Worm (Caenorhabditis elegans): ENCODE results near the gene try-14.

try-14 gene

ce11 chrX:7493020-7493419 lies 2.4 kb downstream of the try-14 start, which contains the start of gene F48E3.2:
F48E3.2 (minus strand) TSS chrX:7493120.
- TF ChIP-seq hmbx-1 (tag; optimal IDR thresholded peaks at IDR 0.05), result no peak
- TF ChIP-seq F13C5.2 (tag; optimal IDR thresholded peaks at IDR 0.05), result no peak
- no peak for TF ChIP-seq hnd-1 (tag; optimal IDR thresholded peaks at IDR 0.05)
- no peak for TF ChIP-seq hmg-4 (GFP tag; optimal IDR thresholded peaks at IDR 0.05)
- TF ChIP-seq aly-1 (tag; optimal IDR thresholded peaks at IDR 0.05), result no peak
- no peak for TF ChIP-seq scrt-1 (GFP tag; IDR thresholded peaks at IDR 0.05)
- TF ChIP-seq ceh-13 (GFP tag; optimal IDR thresholded peaks at IDR 0.05), result no peak
- no peak for TF ChIP-seq pes-1 (GFP tag; IDR thresholded peaks at IDR 0.05)
- no peak for TF ChIP-seq tra-4 (tag; optimal IDR thresholded peaks at IDR 0.05)
- TF ChIP-seq tbx-37 (GFP tag; conservative IDR thresholded peaks at IDR 0.05), result no peak
- no peak for TF ChIP-seq ceh-36 (tag; optimal IDR thresholded peaks at IDR 0.05)
- TF ChIP-seq ama-1 (optimal IDR thresholded peaks at IDR 0.05), result no peak
- no peak for TF ChIP-seq sea-1 (GFP tag; conservative IDR thresholded peaks at IDR 0.05)
- TF ChIP-seq flt-1 (GFP tag; IDR thresholded peaks at IDR 0.05), result no peak
- no peak for TF ChIP-seq tbx-11 (GFP tag; IDR thresholded peaks at IDR 0.05)
- no peak for TF ChIP-seq B0310.2 (tag; optimal IDR thresholded peaks at IDR 0.05)
- no peak for TF ChIP-seq ets-7 (tag; optimal IDR thresholded peaks at IDR 0.05)

DNA sequence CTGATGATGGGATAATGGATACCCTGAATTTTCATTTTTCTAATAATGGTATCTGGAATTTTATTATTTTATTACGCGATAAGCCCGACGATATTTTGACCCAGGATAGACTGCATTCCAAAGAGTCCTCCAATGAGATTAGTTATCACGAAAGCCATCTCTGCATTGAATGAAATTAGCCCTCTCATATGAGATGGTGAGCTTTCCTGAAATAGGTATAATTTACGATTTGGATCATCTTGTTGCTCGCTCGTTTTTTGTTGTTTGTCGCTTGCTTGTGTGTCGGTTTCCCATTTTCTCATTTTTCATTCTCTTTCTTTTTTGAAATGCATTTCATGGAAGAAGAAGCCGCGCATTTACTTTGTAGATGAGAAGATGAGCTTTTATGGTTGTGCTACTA lies 3.9 kb downstream of the try-14 start:
- no peak for TF ChIP-seq tra-4 (tag; optimal IDR thresholded peaks at IDR 0.05)
- TF ChIP-seq B0310.2 (tag; optimal IDR thresholded peaks at IDR 0.05), result no peak
- no peak for TF ChIP-seq tbx-37 (GFP tag; conservative IDR thresholded peaks at IDR 0.05)
- no peak for TF ChIP-seq hmg-4 (GFP tag; optimal IDR thresholded peaks at IDR 0.05)
- no peak for TF ChIP-seq scrt-1 (GFP tag; IDR thresholded peaks at IDR 0.05)
- TF ChIP-seq pes-1 (GFP tag; IDR thresholded peaks at IDR 0.05), result no peak
- TF ChIP-seq ceh-13 (GFP tag; optimal IDR thresholded peaks at IDR 0.05), result no peak
- no peak for TF ChIP-seq hnd-1 (tag; optimal IDR thresholded peaks at IDR 0.05)
- TF ChIP-seq F13C5.2 (tag; optimal IDR thresholded peaks at IDR 0.05), result no peak
- TF ChIP-seq tbx-11 (GFP tag; IDR thresholded peaks at IDR 0.05), result no peak
- TF ChIP-seq aly-1 (tag; optimal IDR thresholded peaks at IDR 0.05), result no peak
- no peak for TF ChIP-seq ets-7 (tag; optimal IDR thresholded peaks at IDR 0.05)
- no peak for TF ChIP-seq flt-1 (GFP tag; IDR thresholded peaks at IDR 0.05)
- no peak for TF ChIP-seq hmbx-1 (tag; optimal IDR thresholded peaks at IDR 0.05)
- TF ChIP-seq sea-1 (GFP tag; conservative IDR thresholded peaks at IDR 0.05), result no peak
- no peak for TF ChIP-seq ama-1 (optimal IDR thresholded peaks at IDR 0.05)
- no peak for TF ChIP-seq ceh-36 (tag; optimal IDR thresholded peaks at IDR 0.05)

- TF ChIP-seq aly-1 (tag; optimal IDR thresholded peaks at IDR 0.05), result peak; percentile 17
- peak; percentile 69 for TF ChIP-seq hmg-4 (GFP tag; optimal IDR thresholded peaks at IDR 0.05)
- no peak for TF ChIP-seq F13C5.2 (tag; optimal IDR thresholded peaks at IDR 0.05)
These were observed 9.6 kb downstream of the try-14 start, which contains the start of gene gly-12 for ce11 chrX:7485748-7486147. gly-12 (plus strand) TSS chrX:7485864.

DNA sequence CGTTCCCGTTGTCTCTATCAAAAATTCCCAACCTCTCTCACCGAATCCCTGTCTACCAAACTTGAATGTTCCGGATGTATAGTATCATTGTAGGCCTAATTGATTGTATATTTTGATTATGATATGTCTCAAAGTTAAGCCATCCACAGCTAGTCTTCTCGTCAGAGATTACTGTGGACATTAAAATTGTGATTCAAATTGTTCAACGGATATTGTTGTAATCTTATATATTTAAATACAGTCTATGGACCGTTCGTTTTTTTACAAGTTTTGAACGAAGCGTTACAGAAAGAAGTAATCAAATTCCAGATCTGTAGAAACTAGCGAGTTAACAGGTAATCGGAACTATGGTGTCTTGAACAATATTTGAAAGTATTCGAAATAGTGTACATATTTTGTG lies 14.6 kb downstream of the try-14 start, which contains the start of gene F48E3.9:
F48E3.9 (plus strand) TSS at position 301 of the 400 bp plus-strand sequence.
- TF ChIP-seq ceh-36 (tag; optimal IDR thresholded peaks at IDR 0.05) (no peak), hmbx-1 (tag; optimal IDR thresholded peaks at IDR 0.05) (no peak), flt-1 (GFP tag; IDR thresholded peaks at IDR 0.05) (no peak), ama-1 (optimal IDR thresholded peaks at IDR 0.05) (no peak), ceh-13 (GFP tag; optimal IDR thresholded peaks at IDR 0.05) (no peak), hmg-4 (GFP tag; optimal IDR thresholded peaks at IDR 0.05) (no peak), sea-1 (GFP tag; conservative IDR thresholded peaks at IDR 0.05) (no peak), scrt-1 (GFP tag; IDR thresholded peaks at IDR 0.05) (no peak), F13C5.2 (tag; optimal IDR thresholded peaks at IDR 0.05) (no peak), aly-1 (tag; optimal IDR thresholded peaks at IDR 0.05) (no peak), ets-7 (tag; optimal IDR thresholded peaks at IDR 0.05) (no peak)

DNA sequence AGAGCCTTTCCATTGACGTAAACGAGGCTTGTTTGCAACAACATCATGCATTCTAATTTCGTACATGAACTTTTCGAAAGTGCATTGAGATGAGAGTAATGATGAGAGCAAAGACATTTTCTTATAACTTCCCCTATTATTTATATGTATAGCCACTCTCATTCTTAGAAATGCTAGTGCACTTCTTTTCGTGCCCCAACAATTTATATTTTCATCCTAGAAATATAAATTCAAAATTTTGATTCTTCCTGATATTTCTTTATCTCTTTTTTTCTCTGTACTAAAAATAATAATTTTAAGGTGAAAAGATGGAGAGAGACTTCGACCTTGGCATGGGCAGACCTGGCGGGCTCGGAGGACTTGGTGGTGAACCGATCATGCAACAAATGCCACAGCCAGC lies 16.4 kb downstream of the try-14 start, which contains the start of gene mek-1:
mek-1 (plus strand) TSS at position 301 of the 400 bp plus-strand sequence.
- TF ChIP-seq F13C5.2 (tag; optimal IDR thresholded peaks at IDR 0.05) (no peak), B0310.2 (tag; optimal IDR thresholded peaks at IDR 0.05) (no peak), tra-4 (tag; optimal IDR thresholded peaks at IDR 0.05) (no peak), sea-1 (GFP tag; conservative IDR thresholded peaks at IDR 0.05) (no peak), scrt-1 (GFP tag; IDR thresholded peaks at IDR 0.05) (no peak)

ce11 chrX:7478476-7478875 lies 16.9 kb downstream of the try-14 start:
- TF ChIP-seq tra-4 (tag; optimal IDR thresholded peaks at IDR 0.05) (no peak), ets-7 (tag; optimal IDR thresholded peaks at IDR 0.05) (peak; percentile 61), sea-1 (GFP tag; conservative IDR thresholded peaks at IDR 0.05) (no peak), hmbx-1 (tag; optimal IDR thresholded peaks at IDR 0.05) (no peak), tbx-11 (GFP tag; IDR thresholded peaks at IDR 0.05) (0 out of 2 replicates have a peak, but pooled peaks have one; percentile 46), ceh-13 (GFP tag; optimal IDR thresholded peaks at IDR 0.05) (no peak), pes-1 (GFP tag; IDR thresholded peaks at IDR 0.05) (no peak), ceh-36 (tag; optimal IDR thresholded peaks at IDR 0.05) (peak; percentile 28), hmg-4 (GFP tag; optimal IDR thresholded peaks at IDR 0.05) (peak; percentile 39), B0310.2 (tag; optimal IDR thresholded peaks at IDR 0.05) (no peak)

DNA sequence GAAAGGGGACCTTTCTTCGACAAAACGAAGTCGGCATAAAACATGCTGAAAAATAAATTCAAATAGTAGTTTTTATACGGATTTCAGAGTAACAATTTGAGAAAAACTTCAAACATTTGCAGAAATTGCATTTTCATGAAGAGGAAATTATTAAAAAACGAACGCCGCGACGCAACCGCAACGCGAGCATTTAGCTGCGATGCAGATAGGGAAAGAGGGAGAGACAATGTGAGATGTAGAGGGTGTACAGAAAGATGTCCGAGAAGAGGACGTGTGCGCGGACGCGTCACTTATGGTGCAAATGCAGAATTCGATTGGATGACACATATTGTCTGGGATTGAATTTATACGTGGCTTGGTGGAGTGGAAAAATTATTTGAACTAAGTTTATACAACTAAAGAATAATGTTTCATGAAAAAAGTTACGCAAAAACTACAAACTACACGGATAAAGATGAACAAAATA lies 20.4 kb downstream of the try-14 start, which contains the start of gene coh-1:
coh-1 (minus strand) TSS at position 51 of the 466 bp plus-strand sequence.
- TF ChIP-seq ceh-13 (GFP tag; optimal IDR thresholded peaks at IDR 0.05) (no peak), ets-7 (tag; optimal IDR thresholded peaks at IDR 0.05) (no peak), pes-1 (GFP tag; IDR thresholded peaks at IDR 0.05) (no peak), F13C5.2 (tag; optimal IDR thresholded peaks at IDR 0.05) (peak; percentile 40), tbx-11 (GFP tag; IDR thresholded peaks at IDR 0.05) (no peak), scrt-1 (GFP tag; IDR thresholded peaks at IDR 0.05) (no peak)

DNA sequence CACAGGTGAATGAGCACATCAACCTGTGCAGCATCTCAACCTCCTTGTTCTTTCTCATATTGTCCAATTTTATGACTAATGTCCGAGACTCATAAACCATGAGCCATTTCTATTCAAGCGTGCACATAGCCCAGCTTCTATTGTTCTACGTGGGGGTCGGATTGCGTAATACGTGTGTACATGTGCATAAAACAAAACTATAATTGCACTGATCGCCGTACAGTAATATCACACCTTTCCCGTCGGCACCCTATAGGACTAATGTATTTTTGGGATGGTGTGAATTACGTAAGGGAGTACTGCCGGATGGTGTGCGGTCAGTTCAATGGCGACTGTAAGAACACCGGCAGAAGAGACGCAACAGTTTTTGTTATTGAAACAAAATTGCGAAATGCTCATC lies 25.5 kb downstream of the try-14 start:
- TF ChIP-seq sea-1 (GFP tag; conservative IDR thresholded peaks at IDR 0.05) (no peak), F13C5.2 (tag; optimal IDR thresholded peaks at IDR 0.05) (no peak), tra-4 (tag; optimal IDR thresholded peaks at IDR 0.05) (no peak), pes-1 (GFP tag; IDR thresholded peaks at IDR 0.05) (peak; percentile 16; the same call in 1 of the 2 replicates), aly-1 (tag; optimal IDR thresholded peaks at IDR 0.05) (no peak), ceh-36 (tag; optimal IDR thresholded peaks at IDR 0.05) (no peak), ceh-13 (GFP tag; optimal IDR thresholded peaks at IDR 0.05) (no peak)
